Worm (Caenorhabditis elegans) whole organism, L2 larva: ENCODE data around the gene Y82E9BR.20.

Source experiments
- aly-2 ChIP-seq: fragments of 150-350 bp; optimal IDR thresholded peaks from 2 replicates; lab custom pipeline; 2014; ENCODE audit warnings: missing biosample characterization, missing genetic modification characterization
- ceh-82 ChIP-seq: fragments of 150-350 bp; optimal IDR thresholded peaks from 2 replicates; lab custom pipeline; 2014; ENCODE audit warnings: missing biosample characterization, missing genetic modification characterization
- dmd-4 ChIP-seq: sonication (generic microtip); optimal IDR thresholded peaks from 2 replicates; lab custom pipeline; 2017; ENCODE audit warnings: missing biosample characterization, missing genetic modification characterization
- lin-13 ChIP-seq: fragments of 150-350 bp; optimal IDR thresholded peaks from 2 replicates; lab custom pipeline; 2014; ENCODE audit warnings: missing biosample characterization, missing genetic modification reagents, missing genetic modification characterization
- lin-39 ChIP-seq: fragments of 150-350 bp; optimal IDR thresholded peaks from 2 replicates; lab custom pipeline; 2014; ENCODE audit warnings: missing biosample characterization, missing genetic modification reagents, missing genetic modification characterization
- mdl-1 ChIP-seq, 2 experiments: fragments of 150-350 bp in 1 of 2; sonication (generic microtip) in 1 of 2; optimal IDR thresholded peaks; 2 replicates each; lab custom pipeline; 2017; ENCODE audit warnings: missing biosample characterization in 2 of 2, missing genetic modification characterization in 2 of 2
- nhr-11 ChIP-seq: fragments of 150-350 bp; optimal IDR thresholded peaks from 2 replicates; lab custom pipeline; 2014; ENCODE audit warnings: missing biosample characterization, missing genetic modification characterization
- nhr-12 ChIP-seq: fragments of 150-350 bp; optimal IDR thresholded peaks from 2 replicates; lab custom pipeline; 2014; ENCODE audit warnings: missing biosample characterization, missing genetic modification characterization
- nhr-6 ChIP-seq: fragments of 150-350 bp; optimal IDR thresholded peaks from 2 replicates; lab custom pipeline; 2014; ENCODE audit warnings: missing biosample characterization, missing genetic modification characterization
- skn-1 ChIP-seq: sonication (generic microtip); optimal IDR thresholded peaks from 2 replicates; lab custom pipeline; 2017; ENCODE audit warnings: missing biosample characterization, missing genetic modification characterization
- unc-62 ChIP-seq: fragments of 150-350 bp; optimal IDR thresholded peaks from 2 replicates; lab custom pipeline; 2014; ENCODE audit warnings: missing biosample characterization, missing genetic modification reagents, missing genetic modification characterization
- ztf-4 ChIP-seq: fragments of 150-350 bp; optimal IDR thresholded peaks from 2 replicates; lab custom pipeline; 2014; ENCODE audit warnings: missing biosample characterization, missing genetic modification characterization

ce11 chrIII:1350745-1351144, 23.5 kb upstream of the Y82E9BR.20 start, which contains the start of gene Y82E9BL.3:
- TF ChIP-seq ceh-82 (tag; lab: Kevin White, UChicago): no peak
- TF ChIP-seq skn-1: no peak
- TF ChIP-seq mdl-1 (tag; optimal IDR thresholded peaks at IDR 0.05; lab: Kevin White, UChicago): no peak
- TF ChIP-seq unc-62 (GFP tag; lab: Kevin White, UChicago): no peak
- TF ChIP-seq dmd-4 (tag; lab: Kevin White, UChicago): no peak
- TF ChIP-seq aly-2: no peak
- TF ChIP-seq nhr-12 (tag; lab: Kevin White, UChicago): no peak
- no peak for TF ChIP-seq ztf-4 (tag; lab: Kevin White, UChicago)
- no peak for TF ChIP-seq nhr-11 (tag; lab: Kevin White, UChicago)
- TF ChIP-seq nhr-6 (tag; lab: Kevin White, UChicago): no peak
- no peak for TF ChIP-seq lin-13 (GFP tag; lab: Kevin White, UChicago)
- TF ChIP-seq lin-39 (tag; lab: Kevin White, UChicago): no peak
